Worm (Caenorhabditis elegans): ENCODE results near the gene ncx-9.

DNA sequence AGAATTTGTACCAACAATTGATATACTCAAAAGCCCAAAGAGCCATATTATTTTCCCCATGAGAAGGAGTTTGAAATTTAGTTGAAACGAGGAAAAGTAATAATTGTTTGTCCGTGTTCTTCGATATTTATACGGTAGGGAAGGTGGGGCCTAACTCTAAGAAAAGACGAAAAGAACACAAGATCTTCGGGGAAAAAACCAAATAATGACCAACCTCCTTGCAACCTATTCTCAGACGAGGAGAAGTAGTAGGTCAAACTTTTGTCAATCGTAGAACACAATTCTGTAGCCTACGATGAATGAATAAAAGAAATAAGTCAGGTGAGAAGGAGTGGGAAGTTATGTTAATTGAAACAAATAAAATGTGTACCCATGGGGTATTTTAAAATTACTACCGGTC, 8.0 kb downstream of the ncx-9 start, which contains the start of gene ncx-8:
- TF ChIP-seq mdl-1 (tag; optimal IDR thresholded peaks at IDR 0.05): no peak
- no peak for TF ChIP-seq blmp-1 (tag; optimal IDR thresholded peaks at IDR 0.05; ENCODE audit: insufficient read depth)
- TF ChIP-seq unc-55 (GFP tag; optimal IDR thresholded peaks at IDR 0.05): no peak
- TF ChIP-seq ztf-11 (tag; optimal IDR thresholded peaks at IDR 0.05): no peak
- TF ChIP-seq ama-1 (optimal IDR thresholded peaks at IDR 0.05): no peak
- TF ChIP-seq lin-13 (GFP tag; optimal IDR thresholded peaks at IDR 0.05): no peak
- TF ChIP-seq mab-5 (tag; optimal IDR thresholded peaks at IDR 0.05): no peak
- TF ChIP-seq elt-1 (tag; optimal IDR thresholded peaks at IDR 0.05): no peak
- no peak for TF ChIP-seq lin-39 (tag; optimal IDR thresholded peaks at IDR 0.05)
- no peak for TF ChIP-seq nhr-237 (tag; optimal IDR thresholded peaks at IDR 0.05)
- no peak for TF ChIP-seq nhr-11 (tag; optimal IDR thresholded peaks at IDR 0.05)
- TF ChIP-seq R02D3.7 (tag; optimal IDR thresholded peaks at IDR 0.05): no peak
- no peak for TF ChIP-seq snpc-4 (tag; optimal IDR thresholded peaks at IDR 0.05)
